Worm (Caenorhabditis elegans): ENCODE measurements around the gene par-1.

ce11 chrV:14139252-14140100 lies 5.7 kb downstream of the par-1 start:
- no peak for TF ChIP-seq Y105C5A.15 (GFP tag; IDR thresholded peaks at IDR 0.05)
- no peak for TF ChIP-seq spr-3 (GFP tag; optimal IDR thresholded peaks at IDR 0.05)
- no peak for TF ChIP-seq nhr-76 (tag; optimal IDR thresholded peaks at IDR 0.05)
- no peak for TF ChIP-seq nhr-237 (tag; optimal IDR thresholded peaks at IDR 0.05)
- no peak for TF ChIP-seq unc-62 (GFP tag; optimal IDR thresholded peaks at IDR 0.05 in 1 of 2)
- TF ChIP-seq unc-62 (tag; optimal IDR thresholded peaks at IDR 0.05): no peak
- TF ChIP-seq dpl-1 (GFP tag; optimal IDR thresholded peaks at IDR 0.05): no peak
- no peak for TF ChIP-seq Y5F2A.4 (GFP tag; optimal IDR thresholded peaks at IDR 0.05)

All from whole organism, L4 larva.